Fruit fly (Drosophila melanogaster) whole organism, pupa: ENCODE results near the gene SkpA.
A peak's percentile ranks its signal among the peaks of the same experiment; 100 is the strongest.

ENCODE experiments used
- CG13204 ChIP-seq: fragments of 200-800 bp; sonication (Bioruptor generic); optimal IDR thresholded peaks from 2 replicates; lab custom pipeline; 2018; ENCODE audit warnings: missing biosample characterization, mild to moderate bottlenecking, missing genetic modification characterization, moderate library complexity
- CG14655 ChIP-seq: fragments of 200-800 bp; sonication (Bioruptor generic); optimal IDR thresholded peaks from 3 replicates; lab custom pipeline; 2017; ENCODE audit warnings: mild to moderate bottlenecking, missing biosample characterization, missing genetic modification reagents, missing genetic modification characterization
- CG15710 ChIP-seq: fragments of 200-800 bp; sonication (Bioruptor generic); optimal IDR thresholded peaks from 2 replicates; lab custom pipeline; 2018; ENCODE audit warnings: missing biosample characterization, mild to moderate bottlenecking, missing genetic modification characterization, moderate library complexity
- CG17806 ChIP-seq: fragments of 200-800 bp; sonication (Bioruptor generic); optimal IDR thresholded peaks from 2 replicates; lab custom pipeline; 2018; ENCODE audit warnings: missing biosample characterization, mild to moderate bottlenecking, missing genetic modification characterization, moderate library complexity
- CG34367 ChIP-seq: fragments of 200-800 bp; sonication (Bioruptor generic); optimal IDR thresholded peaks from 2 replicates; lab custom pipeline; 2018; ENCODE audit warnings: missing biosample characterization, mild to moderate bottlenecking, missing genetic modification characterization
- CG4496 ChIP-seq: fragments of 200-800 bp; sonication (Bioruptor generic); IDR thresholded peaks from 3 replicates; pipeline ENCODE4 v1.3.6; 2022; ENCODE audit warnings: missing biosample characterization, missing genetic modification characterization
- CG8159 ChIP-seq: fragments of 200-800 bp; sonication (Bioruptor generic); optimal IDR thresholded peaks from 3 replicates; lab custom pipeline; 2018; ENCODE audit warnings: missing biosample characterization, mild to moderate bottlenecking, missing genetic modification characterization, moderate library complexity
- CG8301 ChIP-seq: fragments of 200-800 bp; sonication (Bioruptor generic); optimal IDR thresholded peaks from 2 replicates; lab custom pipeline; 2018; ENCODE audit warnings: missing biosample characterization, mild to moderate bottlenecking, missing genetic modification characterization
- CG9948 ChIP-seq: fragments of 200-800 bp; sonication (Bioruptor generic); optimal IDR thresholded peaks from 2 replicates; lab custom pipeline; 2018; ENCODE audit warnings: missing biosample characterization, mild to moderate bottlenecking, missing genetic modification characterization, moderate library complexity
- D1 ChIP-seq: fragments of 200-800 bp; sonication (Bioruptor generic); optimal IDR thresholded peaks from 2 replicates; lab custom pipeline; 2018; ENCODE audit warnings: missing biosample characterization, mild to moderate bottlenecking, missing genetic modification characterization, moderate library complexity
- EcR ChIP-seq: fragments of 200-800 bp; sonication (Bioruptor generic); optimal IDR thresholded peaks from 3 replicates; lab custom pipeline; 2019; ENCODE audit warnings: missing biosample characterization, missing genetic modification characterization, mild to moderate bottlenecking, moderate library complexity, missing genetic modification reagents
- Pif1A ChIP-seq: fragments of 200-800 bp; sonication (Bioruptor generic); optimal IDR thresholded peaks from 3 replicates; lab custom pipeline; 2016; ENCODE audit warnings: missing biosample characterization, missing genetic modification characterization
- Pif1B ChIP-seq: fragments of 200-800 bp; sonication (Bioruptor generic); optimal IDR thresholded peaks from 3 replicates; lab custom pipeline; 2016; ENCODE audit warnings: missing biosample characterization, missing genetic modification characterization
- Snoo ChIP-seq: fragments of 200-800 bp; sonication (Bioruptor generic); optimal IDR thresholded peaks from 3 replicates; lab custom pipeline; 2017; ENCODE audit warnings: missing biosample characterization, mild to moderate bottlenecking, missing genetic modification characterization, inconsistent platforms
- fd96Ca ChIP-seq: fragments of 200-800 bp; sonication (Bioruptor generic); IDR thresholded peaks from 3 replicates; pipeline ENCODE4 v1.3.6; 2022; ENCODE audit warnings: missing biosample characterization, missing genetic modification characterization
- gl ChIP-seq: fragments of 200-800 bp; sonication (Bioruptor generic); optimal IDR thresholded peaks from 2 replicates; lab custom pipeline; 2018; ENCODE audit warnings: missing biosample characterization, mild to moderate bottlenecking, missing genetic modification characterization
- rn ChIP-seq: fragments of 200-800 bp; sonication (Bioruptor generic); IDR thresholded peaks from 2 replicates; pipeline ENCODE4 v1.3.6; 2022; ENCODE audit warnings: missing biosample characterization, missing genetic modification characterization

The SkpA gene

DNA sequence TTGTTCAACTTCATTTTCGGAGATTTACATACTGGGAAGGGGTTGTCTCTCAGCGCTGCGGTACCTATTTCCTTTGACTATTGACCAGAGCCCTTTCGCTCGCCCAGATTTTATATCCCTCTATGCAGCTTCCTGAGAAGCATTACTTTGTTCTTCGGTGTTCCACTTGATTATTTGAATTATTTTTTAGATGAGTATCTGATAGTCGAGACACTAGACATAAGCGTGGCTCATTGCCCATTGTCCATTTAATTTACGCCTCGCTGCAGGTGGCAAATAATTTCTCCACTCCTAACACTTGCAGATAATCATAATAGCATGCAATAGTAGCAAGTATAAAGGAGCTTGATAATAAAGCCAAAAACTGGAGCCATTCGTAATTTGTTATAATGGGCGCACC, 38.9 kb downstream of the SkpA start:
- TF ChIP-seq gl (tag; lab: Kevin White, UChicago) (no peak), D1 (tag; lab: Kevin White, UChicago) (no peak), CG15710 (no peak), rn (no peak)

DNA sequence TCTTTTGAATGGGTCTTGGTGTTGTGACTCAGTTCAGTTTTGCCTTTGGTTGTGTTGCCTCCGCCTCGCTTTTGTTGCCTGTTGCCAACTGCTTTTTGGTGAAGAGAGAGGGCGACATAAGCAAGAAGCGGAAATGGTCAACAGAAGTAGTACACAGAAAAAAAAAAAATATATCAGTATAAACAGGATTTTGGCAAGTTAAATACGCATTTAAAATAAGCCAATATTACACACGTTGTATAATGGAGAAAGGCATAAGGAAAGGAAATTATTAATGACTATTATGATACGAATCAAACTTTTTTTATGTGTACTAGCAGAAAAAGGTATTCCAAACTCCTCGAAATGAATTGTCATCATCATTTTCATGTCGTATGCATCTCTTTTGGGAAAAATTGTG, 40.1 kb downstream of the SkpA start:
- TF ChIP-seq CG4496 (GFP tag; lab: Robert Waterston, UW) (no peak), CG9948 (tag; lab: Kevin White, UChicago) (peak; percentile 7), CG8159 (tag; lab: Kevin White, UChicago) (peak; percentile 33), CG8301 (tag; lab: Kevin White, UChicago) (no peak), Snoo (tag; lab: Kevin White, UChicago) (no peak), fd96Ca (GFP tag; lab: Robert Waterston, UW) (no peak), CG17806 (tag; lab: Kevin White, UChicago) (peak; percentile 24), rn (no peak), CG15710 (peak; percentile 13), gl (tag; lab: Kevin White, UChicago) (no peak), CG34367 (tag; lab: Kevin White, UChicago) (no peak), Pif1A (GFP tag; lab: Kevin White, UChicago) (peak; percentile 25), CG13204 (no peak), Pif1B (GFP tag; lab: Kevin White, UChicago) (no peak)

DNA sequence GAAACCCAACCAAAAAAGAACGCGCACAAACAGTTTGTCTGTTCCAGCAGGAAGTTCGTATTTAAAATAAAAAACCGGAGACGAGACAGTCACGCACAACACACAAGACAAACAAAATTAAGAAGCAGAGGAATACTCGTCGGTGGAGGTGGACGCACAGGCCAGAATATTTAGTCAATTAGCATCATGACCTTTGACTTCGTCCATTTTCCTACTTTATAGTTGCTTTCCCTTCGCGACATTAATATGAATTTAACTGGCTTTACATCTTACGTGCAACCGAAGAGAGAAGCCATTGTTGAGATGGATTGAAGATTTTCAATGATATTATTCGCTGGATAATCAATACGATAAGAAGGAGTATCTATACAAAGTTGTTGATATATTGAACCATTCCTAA, 46.6 kb downstream of the SkpA start:
- TF ChIP-seq rn (no peak), CG8159 (tag; lab: Kevin White, UChicago) (no peak), CG9948 (tag; lab: Kevin White, UChicago) (no peak), CG8301 (tag; lab: Kevin White, UChicago) (no peak), CG14655 (GFP tag; lab: Kevin White, UChicago) (no peak), gl (tag; lab: Kevin White, UChicago) (no peak), EcR (no peak), Snoo (tag; lab: Kevin White, UChicago) (no peak), CG13204 (no peak), fd96Ca (GFP tag; lab: Robert Waterston, UW) (no peak), Pif1A (GFP tag; lab: Kevin White, UChicago) (no peak)
